Worm (Caenorhabditis elegans) whole organism, early embryonic: Measurements from ENCODE around the gene srh-308.

ENCODE experiments used
- B0310.2 ChIP-seq: sonication (generic microtip); optimal IDR thresholded peaks from 2 replicates; lab custom pipeline; 2016; ENCODE audit warnings: mild to moderate bottlenecking, missing genetic modification characterization, missing compliant biosample characterization
- F13C5.2 ChIP-seq: sonication (generic microtip); optimal IDR thresholded peaks from 2 replicates; lab custom pipeline; 2017; ENCODE audit warnings: mild to moderate bottlenecking, missing genetic modification characterization, inconsistent platforms, missing compliant biosample characterization
- aly-1 ChIP-seq: sonication (generic microtip); optimal IDR thresholded peaks from 2 replicates; lab custom pipeline; 2016; ENCODE audit warnings: missing genetic modification characterization, missing compliant biosample characterization
- ama-1 ChIP-seq: fragments of 150-350 bp; optimal IDR thresholded peaks from 2 replicates; lab custom pipeline; 2014
- ceh-13 ChIP-seq: fragments of 200-800 bp; sonication (Bioruptor generic); optimal IDR thresholded peaks from 2 replicates; lab custom pipeline; 2018; ENCODE audit warnings: mild to moderate bottlenecking, missing genetic modification characterization, missing compliant biosample characterization
- ceh-36 ChIP-seq: sonication (generic microtip); optimal IDR thresholded peaks from 2 replicates; lab custom pipeline; 2016; ENCODE audit warnings: missing genetic modification characterization, inconsistent platforms, missing compliant biosample characterization
- ets-7 ChIP-seq: sonication (generic microtip); optimal IDR thresholded peaks from 2 replicates; lab custom pipeline; 2016; ENCODE audit warnings: missing genotype, missing genetic modification characterization, missing compliant biosample characterization
- flt-1 ChIP-seq: fragments of 200-800 bp; sonication (Bioruptor generic); IDR thresholded peaks from 2 replicates; pipeline ENCODE4 v1.3.6; 2022; ENCODE audit warnings: missing genetic modification characterization, missing compliant biosample characterization
- hmbx-1 ChIP-seq: sonication (generic microtip); optimal IDR thresholded peaks from 2 replicates; lab custom pipeline; 2016; ENCODE audit warnings: mild to moderate bottlenecking, missing genetic modification characterization, missing compliant biosample characterization
- hmg-4 ChIP-seq: fragments of 200-800 bp; sonication (Bioruptor generic); optimal IDR thresholded peaks from 2 replicates; lab custom pipeline; 2018; ENCODE audit warnings: mild to moderate bottlenecking, missing genetic modification characterization, missing compliant biosample characterization
- hnd-1 ChIP-seq: sonication (generic microtip); optimal IDR thresholded peaks from 2 replicates; lab custom pipeline; 2016; ENCODE audit warnings: missing genetic modification characterization, missing compliant biosample characterization
- pes-1 ChIP-seq: fragments of 200-800 bp; sonication (Bioruptor generic); IDR thresholded peaks from 2 replicates; pipeline ENCODE4 v1.3.6; 2022; ENCODE audit warnings: missing genetic modification reagents, missing genetic modification characterization, missing compliant biosample characterization
- scrt-1 ChIP-seq: fragments of 200-800 bp; sonication (Bioruptor generic); IDR thresholded peaks from 2 replicates; pipeline ENCODE4 v1.3.6; 2022; ENCODE audit warnings: missing genetic modification characterization, missing compliant biosample characterization
- sea-1 ChIP-seq: fragments of 200-800 bp; sonication (Bioruptor generic); conservative IDR thresholded peaks from 2 replicates; pipeline ENCODE4 v1.3.6; 2022; ENCODE audit warnings: missing genetic modification characterization, missing compliant biosample characterization
- tbx-11 ChIP-seq: fragments of 200-800 bp; sonication (Bioruptor generic); IDR thresholded peaks from 2 replicates; pipeline ENCODE4 v1.3.6; 2022; ENCODE audit warnings: missing genetic modification characterization, missing compliant biosample characterization
- tbx-37 ChIP-seq: fragments of 200-800 bp; sonication (Bioruptor generic); conservative IDR thresholded peaks from 2 replicates; pipeline ENCODE4 v1.3.6; 2022; ENCODE audit warnings: missing genetic modification reagents, missing genetic modification characterization, missing compliant biosample characterization
- tra-4 ChIP-seq: sonication (generic microtip); optimal IDR thresholded peaks from 2 replicates; lab custom pipeline; 2017; ENCODE audit warnings: missing genetic modification characterization, missing compliant biosample characterization

Gene srh-308

DNA sequence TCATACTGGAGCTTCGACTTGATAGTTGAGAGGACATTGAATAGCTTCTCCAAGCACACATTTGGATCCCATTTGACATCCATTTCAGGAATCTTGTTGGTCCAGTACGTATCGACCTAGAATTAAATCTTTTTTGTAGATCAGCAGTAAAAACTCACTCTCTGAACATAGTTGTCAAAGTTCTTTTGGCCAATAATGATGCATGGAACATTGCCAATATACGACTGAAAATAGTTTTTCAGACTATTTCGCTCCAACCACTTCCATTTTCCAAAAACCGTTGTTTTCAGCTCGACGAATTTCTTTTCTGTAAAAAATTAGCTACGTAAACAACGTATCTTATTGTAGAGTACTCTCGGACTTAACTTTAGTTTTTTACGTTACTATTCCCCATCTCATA is 35.7 kb downstream of the srh-308 start:
- TF ChIP-seq tbx-37 (no peak), ceh-36 (tag; lab: Kevin White, UChicago) (no peak), aly-1 (no peak), hmbx-1 (tag; lab: Kevin White, UChicago) (no peak), tra-4 (tag; lab: Kevin White, UChicago) (no peak), sea-1 (no peak), hmg-4 (GFP tag; lab: Kevin White, UChicago) (no peak), scrt-1 (GFP tag; lab: Robert Waterston, UW) (no peak), hnd-1 (no peak), ceh-13 (GFP tag; lab: Kevin White, UChicago) (no peak), F13C5.2 (no peak), B0310.2 (tag; lab: Kevin White, UChicago) (no peak), tbx-11 (GFP tag; lab: Robert Waterston, UW) (no peak), ama-1 (lab: Kevin White, UChicago) (no peak), pes-1 (no peak), ets-7 (tag; lab: Kevin White, UChicago) (no peak), flt-1 (GFP tag; lab: Robert Waterston, UW) (no peak)

- no peak for TF ChIP-seq F13C5.2
- TF ChIP-seq flt-1 (GFP tag; lab: Robert Waterston, UW), result no peak
- no peak for TF ChIP-seq hmbx-1 (tag; lab: Kevin White, UChicago)
- no peak for TF ChIP-seq ceh-36 (tag; lab: Kevin White, UChicago)
- no peak for TF ChIP-seq sea-1
- no peak for TF ChIP-seq hnd-1
- no peak for TF ChIP-seq B0310.2 (tag; lab: Kevin White, UChicago)
- no peak for TF ChIP-seq scrt-1 (GFP tag; lab: Robert Waterston, UW)
- TF ChIP-seq tbx-37, result no peak
- no peak for TF ChIP-seq tra-4 (tag; lab: Kevin White, UChicago)
- TF ChIP-seq ama-1 (lab: Kevin White, UChicago), result no peak
- TF ChIP-seq ceh-13 (GFP tag; lab: Kevin White, UChicago), result no peak
- no peak for TF ChIP-seq pes-1
- no peak for TF ChIP-seq tbx-11 (GFP tag; lab: Robert Waterston, UW)
- TF ChIP-seq hmg-4 (GFP tag; lab: Kevin White, UChicago), result no peak
- TF ChIP-seq aly-1, result no peak
- no peak for TF ChIP-seq ets-7 (tag; lab: Kevin White, UChicago)
Observed at ce11 chrV:13980807-13981206, 36.6 kb downstream of the srh-308 start, which contains the start of gene eol-1. TSS of gene eol-1 (minus strand) at chrV:13980907.
